Fruit fly (Drosophila melanogaster) whole organism, adult: ENCODE data around the gene CG12290.

Experiments used
- CG12768 ChIP-seq: fragments of 200-800 bp; sonication (Bioruptor generic); optimal IDR thresholded peaks from 2 replicates; lab custom pipeline; 2017; ENCODE audit warnings: missing biosample characterization, missing genetic modification characterization, mild to moderate bottlenecking, moderate library complexity, missing genetic modification reagents
- Hr96 ChIP-seq: fragments of 200-800 bp; sonication (Bioruptor generic); optimal IDR thresholded peaks from 2 replicates; lab custom pipeline; 2016; ENCODE audit warnings: missing biosample characterization, missing genetic modification characterization
- bab1 ChIP-seq: fragments of 200-800 bp; sonication (Bioruptor generic); optimal IDR thresholded peaks from 3 replicates; lab custom pipeline; 2019; ENCODE audit warnings: missing biosample characterization, mild to moderate bottlenecking, missing genetic modification characterization, moderate library complexity
- cic ChIP-seq: fragments of 200-800 bp; sonication (Bioruptor generic); optimal IDR thresholded peaks from 2 replicates; lab custom pipeline; 2017; ENCODE audit warnings: missing biosample characterization, mild to moderate bottlenecking, missing genetic modification characterization, moderate library complexity
- pad ChIP-seq: fragments of 200-800 bp; sonication (Bioruptor generic); optimal IDR thresholded peaks from 3 replicates; lab custom pipeline; 2017; ENCODE audit warnings: missing biosample characterization, missing genetic modification characterization, mild to moderate bottlenecking, moderate library complexity, missing genetic modification reagents

dm6 chr3R:26214301-26214700, 15.7 kb upstream of the CG12290 start:
- TF ChIP-seq cic (no peak), bab1 (GFP tag; lab: Kevin White, UChicago) (no peak), CG12768 (GFP tag; lab: Kevin White, UChicago) (no peak), Hr96 (GFP tag; lab: Kevin White, UChicago) (peak; percentile 11), pad (GFP tag; lab: Kevin White, UChicago) (no peak)
